Fruit fly (Drosophila melanogaster) whole organism, embryonic: ENCODE results near the gene CG42305.

ENCODE experiments used
- Antp ChIP-seq: fragments of 200-800 bp; sonication (Bioruptor generic); optimal IDR thresholded peaks from 3 replicates; lab custom pipeline; 2016; ENCODE audit warnings: missing biosample characterization, missing genetic modification characterization
- Atf6 ChIP-seq: fragments of 200-800 bp; sonication (Bioruptor generic); IDR thresholded peaks from 2 replicates; pipeline ENCODE4 v1.3.6; 2022; ENCODE audit warnings: missing biosample characterization, missing genetic modification characterization
- CG10366 ChIP-seq: fragments of 200-800 bp; sonication (Bioruptor generic); IDR thresholded peaks from 2 replicates; pipeline ENCODE4 v1.3.6; 2022; ENCODE audit warnings: missing biosample characterization, missing genetic modification characterization
- CG11093 ChIP-seq: fragments of 200-800 bp; sonication (Bioruptor generic); IDR thresholded peaks from 3 replicates; pipeline ENCODE4 v1.3.6; 2022; ENCODE audit warnings: missing biosample characterization, missing genetic modification characterization
- CG13287 ChIP-seq: fragments of 200-800 bp; sonication (Bioruptor generic); IDR thresholded peaks from 2 replicates; pipeline ENCODE4 v1.3.6; 2022; ENCODE audit warnings: missing biosample characterization, missing genetic modification characterization; ENCODE audit not compliant: partially characterized antibody
- CG14860 ChIP-seq: fragments of 200-800 bp; sonication (Bioruptor generic); IDR thresholded peaks from 3 replicates; pipeline ENCODE4 v1.3.6; 2022; ENCODE audit warnings: missing biosample characterization, missing genetic modification characterization; ENCODE audit not compliant: partially characterized antibody
- CG15011 ChIP-seq: fragments of 200-800 bp; sonication (Bioruptor generic); optimal IDR thresholded peaks from 3 replicates; lab custom pipeline; 2018; ENCODE audit warnings: missing biosample characterization, mild to moderate bottlenecking, missing genetic modification characterization
- CG15479 ChIP-seq: fragments of 200-800 bp; sonication (Bioruptor generic); optimal IDR thresholded peaks from 3 replicates; lab custom pipeline; 2019; ENCODE audit warnings: missing biosample characterization, mild to moderate bottlenecking, missing genetic modification characterization, moderate library complexity
- CG17385 ChIP-seq: fragments of 200-800 bp; sonication (Bioruptor generic); optimal IDR thresholded peaks from 3 replicates; lab custom pipeline; 2018; ENCODE audit warnings: missing biosample characterization, mild to moderate bottlenecking, missing genetic modification characterization
- CG30403 ChIP-seq: fragments of 200-800 bp; sonication (Bioruptor generic); optimal IDR thresholded peaks from 3 replicates; lab custom pipeline; 2016; ENCODE audit warnings: missing biosample characterization, missing genetic modification characterization
- CG3065 ChIP-seq: fragments of 200-800 bp; sonication (Bioruptor generic); optimal IDR thresholded peaks from 2 replicates; lab custom pipeline; 2016; ENCODE audit warnings: missing biosample characterization, missing genetic modification characterization
- CG34376 ChIP-seq: fragments of 200-800 bp; sonication (Bioruptor generic); optimal IDR thresholded peaks from 2 replicates; lab custom pipeline; 2018; ENCODE audit warnings: missing biosample characterization, mild to moderate bottlenecking, missing genetic modification characterization
- CG34422 ChIP-seq: fragments of 200-800 bp; sonication (Bioruptor generic); IDR thresholded peaks from 3 replicates; pipeline ENCODE4 v1.3.6; 2022; ENCODE audit warnings: missing biosample characterization, missing genetic modification characterization
- CG4707 ChIP-seq: fragments of 200-800 bp; sonication (Bioruptor generic); optimal IDR thresholded peaks from 2 replicates; lab custom pipeline; 2018; ENCODE audit warnings: missing biosample characterization, mild to moderate bottlenecking, missing genetic modification characterization, moderate library complexity
- CG5180 ChIP-seq: fragments of 200-800 bp; sonication (Bioruptor generic); optimal IDR thresholded peaks from 3 replicates; lab custom pipeline; 2017; ENCODE audit warnings: missing biosample characterization, missing genetic modification characterization, mild to moderate bottlenecking, moderate library complexity, missing genetic modification reagents
- CG6175 ChIP-seq: fragments of 200-800 bp; sonication (Bioruptor generic); IDR thresholded peaks from 3 replicates; pipeline ENCODE4 v1.3.6; 2022; ENCODE audit warnings: missing biosample characterization, missing genetic modification characterization
- CG6813 ChIP-seq: fragments of 200-800 bp; sonication (Bioruptor generic); optimal IDR thresholded peaks from 2 replicates; lab custom pipeline; 2017; ENCODE audit warnings: missing biosample characterization, missing genetic modification characterization, mild to moderate bottlenecking, moderate library complexity, missing genetic modification reagents
- CG6854 ChIP-seq: fragments of 200-800 bp; sonication (Bioruptor generic); optimal IDR thresholded peaks from 3 replicates; lab custom pipeline; 2017; ENCODE audit warnings: missing biosample characterization, mild to moderate bottlenecking, missing genetic modification characterization
- CG8388 ChIP-seq: fragments of 200-800 bp; sonication (Bioruptor generic); optimal IDR thresholded peaks from 2 replicates; lab custom pipeline; 2019; ENCODE audit warnings: missing biosample characterization, mild to moderate bottlenecking, missing genetic modification characterization, moderate library complexity
- CG9932 ChIP-seq: fragments of 200-800 bp; sonication (Bioruptor generic); IDR thresholded peaks from 2 replicates; pipeline ENCODE4 v1.3.6; 2022; ENCODE audit warnings: missing biosample characterization, missing genetic modification characterization
- CTCF ChIP-seq: fragments of 200-800 bp; sonication (Bioruptor generic); optimal IDR thresholded peaks from 2 replicates; lab custom pipeline; 2017; ENCODE audit warnings: missing biosample characterization, mild to moderate bottlenecking, missing genetic modification characterization, moderate library complexity
- D ChIP-seq, 2 experiments: fragments of 200-800 bp in 1 of 2; fragments of >200 bp in 1 of 2; sonication (Bioruptor generic) in 1 of 2; optimal IDR thresholded peaks; 2 replicates in 1 of 2; 3 replicates in 1 of 2; lab custom pipeline; 2017; ENCODE audit warnings: mild to moderate bottlenecking in 1 of 2, missing biosample characterization in 1 of 2, missing genetic modification characterization in 1 of 2, missing genetic modification reagents in 1 of 2
- Gug ChIP-seq: fragments of 200-800 bp; sonication (Bioruptor generic); IDR thresholded peaks from 4 replicates; pipeline ENCODE4 v1.3.6; 2022; ENCODE audit warnings: missing biosample characterization, missing genetic modification characterization
- HLH54F ChIP-seq: fragments of 200-800 bp; sonication (Bioruptor generic); optimal IDR thresholded peaks from 3 replicates; lab custom pipeline; 2016; ENCODE audit warnings: missing biosample characterization, missing genetic modification characterization
- Hr39 ChIP-seq: fragments of >200 bp; optimal IDR thresholded peaks from 2 replicates; lab custom pipeline; 2017
- Med ChIP-seq: fragments of 200-800 bp; sonication (Bioruptor generic); peaks from one replicate; lab custom pipeline; 2016; ENCODE audit warnings: missing biosample characterization, missing genetic modification characterization, mild to moderate bottlenecking, inconsistent platforms, moderate library complexity
- PHDP ChIP-seq: fragments of 200-800 bp; sonication (Bioruptor generic); optimal IDR thresholded peaks from 3 replicates; lab custom pipeline; 2018; ENCODE audit warnings: missing biosample characterization, mild to moderate bottlenecking, missing genetic modification characterization, moderate library complexity
- Ssrp ChIP-seq: fragments of 200-800 bp; sonication (Bioruptor generic); optimal IDR thresholded peaks from 2 replicates; lab custom pipeline; 2018; ENCODE audit warnings: missing biosample characterization, mild to moderate bottlenecking, missing genetic modification characterization, moderate library complexity
- ase ChIP-seq: fragments of 200-800 bp; sonication (Bioruptor generic); IDR thresholded peaks from 3 replicates; pipeline ENCODE4 v1.3.6; 2022; ENCODE audit warnings: missing biosample characterization, missing genetic modification characterization
- ash1 ChIP-seq: fragments of 200-800 bp; sonication (Bioruptor generic); optimal IDR thresholded peaks from 2 replicates; lab custom pipeline; 2018; ENCODE audit warnings: missing biosample characterization, mild to moderate bottlenecking, missing genetic modification characterization
- bab2 ChIP-seq: fragments of 200-800 bp; sonication (Bioruptor generic); optimal IDR thresholded peaks from 2 replicates; lab custom pipeline; 2016; ENCODE audit warnings: missing biosample characterization, missing genetic modification characterization
- bsh ChIP-seq, 2 experiments: fragments of 200-800 bp; sonication (Bioruptor generic); optimal IDR thresholded peaks; 2 replicates each; lab custom pipeline; 2017 to 2018; ENCODE audit warnings: mild to moderate bottlenecking in 2 of 2, missing biosample characterization in 2 of 2, missing genetic modification characterization in 2 of 2, moderate library complexity in 1 of 2
- cato ChIP-seq: fragments of 200-800 bp; sonication (Bioruptor generic); optimal IDR thresholded peaks from 2 replicates; lab custom pipeline; 2016; ENCODE audit warnings: missing biosample characterization, missing genetic modification characterization, borderline replicate concordance
- danr ChIP-seq: fragments of 200-800 bp; sonication (Bioruptor generic); IDR thresholded peaks from 2 replicates; pipeline ENCODE4 v1.3.6; 2022; ENCODE audit warnings: missing biosample characterization, missing genetic modification characterization
- dysf ChIP-seq: fragments of 200-800 bp; sonication (Bioruptor generic); IDR thresholded peaks from 3 replicates; pipeline ENCODE4 v1.3.6; 2022; ENCODE audit warnings: missing biosample characterization, missing genetic modification characterization
- fd102C ChIP-seq: fragments of 200-800 bp; sonication (Bioruptor generic); optimal IDR thresholded peaks from 2 replicates; lab custom pipeline; 2018; ENCODE audit warnings: missing biosample characterization, mild to moderate bottlenecking, missing genetic modification characterization, moderate library complexity
- gcm2 ChIP-seq: fragments of 200-800 bp; sonication (Bioruptor generic); optimal IDR thresholded peaks from 2 replicates; lab custom pipeline; 2016; ENCODE audit warnings: missing biosample characterization, missing genetic modification characterization
- grau ChIP-seq: fragments of 200-800 bp; optimal IDR thresholded peaks from 3 replicates; lab custom pipeline; 2019; ENCODE audit warnings: missing biosample characterization, mild to moderate bottlenecking, missing genetic modification characterization, moderate library complexity
- gsb-n ChIP-seq: fragments of 200-800 bp; sonication (Bioruptor generic); optimal IDR thresholded peaks from 3 replicates; lab custom pipeline; 2018; ENCODE audit warnings: missing biosample characterization, mild to moderate bottlenecking, missing genetic modification characterization
- hbn ChIP-seq: fragments of 200-800 bp; sonication (Bioruptor generic); IDR thresholded peaks from 2 replicates; pipeline ENCODE4 v1.3.6; 2022; ENCODE audit warnings: missing biosample characterization, missing genetic modification characterization; ENCODE audit not compliant: partially characterized antibody
- hth ChIP-seq: fragments of >200 bp; optimal IDR thresholded peaks from 2 replicates; lab custom pipeline; 2017; ENCODE audit warnings: inconsistent platforms
- jing ChIP-seq: fragments of 200-800 bp; sonication (Bioruptor generic); optimal IDR thresholded peaks from 2 replicates; lab custom pipeline; 2018; ENCODE audit warnings: missing biosample characterization, mild to moderate bottlenecking, missing genetic modification characterization
- lmd ChIP-seq: fragments of 200-800 bp; sonication (Bioruptor generic); IDR thresholded peaks from 2 replicates; pipeline ENCODE4 v1.3.6; 2022; ENCODE audit warnings: missing biosample characterization, missing genetic modification characterization
- oc ChIP-seq: fragments of 200-800 bp; sonication (Bioruptor generic); optimal IDR thresholded peaks from 2 replicates; lab custom pipeline; 2018; ENCODE audit warnings: missing biosample characterization, mild to moderate bottlenecking, missing genetic modification characterization, moderate library complexity
- prd ChIP-seq, 3 experiments: fragments of >200 bp in 2 of 3; fragments of 200-800 bp in 1 of 3; sonication (Bioruptor generic) in 1 of 3; optimal IDR thresholded peaks in 2 of 3; IDR thresholded peaks in 1 of 3; 2 replicates in 2 of 3; 3 replicates in 1 of 3; pipeline versions ENCODE4 v1.3.6 to Lab custom; 2017 to 2022; ENCODE audit warnings: missing biosample characterization in 1 of 3, missing genetic modification characterization in 1 of 3
- row ChIP-seq: fragments of 200-800 bp; sonication (Bioruptor generic); IDR thresholded peaks from 3 replicates; pipeline ENCODE4 v1.3.6; 2022; ENCODE audit warnings: missing biosample characterization, missing genetic modification characterization
- slp2 ChIP-seq: fragments of 200-800 bp; sonication (Bioruptor generic); optimal IDR thresholded peaks from 2 replicates; lab custom pipeline; 2016; ENCODE audit warnings: missing biosample characterization, missing genetic modification characterization
- zfh1 ChIP-seq: fragments of 200-800 bp; sonication (Bioruptor generic); IDR thresholded peaks from 3 replicates; pipeline ENCODE4 v1.3.6; 2022; ENCODE audit warnings: missing biosample characterization, missing genetic modification characterization

The CG42305 gene

dm6 chr2L:18805247-18805636 lies 7.2 kb upstream of the CG42305 start, which contains the start of gene CG43814:
Gene CG43814 (minus strand): TSS chr2L:18805347.
- no peak for TF ChIP-seq CG6854 (GFP tag; lab: Kevin White, UChicago)
- no peak for TF ChIP-seq gcm2 (GFP tag; lab: Kevin White, UChicago)
- no peak for TF ChIP-seq hbn
- TF ChIP-seq ash1 (GFP tag; lab: Kevin White, UChicago), result no peak
- TF ChIP-seq CG30403 (GFP tag; lab: Kevin White, UChicago), result no peak
- no peak for TF ChIP-seq CG9932 (GFP tag; lab: Robert Waterston, UW)
- no peak for TF ChIP-seq cato (GFP tag; lab: Kevin White, UChicago)
- TF ChIP-seq CG17385 (GFP tag; lab: Kevin White, UChicago), result no peak
- TF ChIP-seq Antp (GFP tag; lab: Kevin White, UChicago), result no peak
- TF ChIP-seq CG3065 (GFP tag; lab: Kevin White, UChicago), result no peak
- no peak for TF ChIP-seq CG4707 (GFP tag; lab: Kevin White, UChicago)
- TF ChIP-seq CG5180 (GFP tag; lab: Kevin White, UChicago), result no peak
- TF ChIP-seq ase, result no peak

DNA sequence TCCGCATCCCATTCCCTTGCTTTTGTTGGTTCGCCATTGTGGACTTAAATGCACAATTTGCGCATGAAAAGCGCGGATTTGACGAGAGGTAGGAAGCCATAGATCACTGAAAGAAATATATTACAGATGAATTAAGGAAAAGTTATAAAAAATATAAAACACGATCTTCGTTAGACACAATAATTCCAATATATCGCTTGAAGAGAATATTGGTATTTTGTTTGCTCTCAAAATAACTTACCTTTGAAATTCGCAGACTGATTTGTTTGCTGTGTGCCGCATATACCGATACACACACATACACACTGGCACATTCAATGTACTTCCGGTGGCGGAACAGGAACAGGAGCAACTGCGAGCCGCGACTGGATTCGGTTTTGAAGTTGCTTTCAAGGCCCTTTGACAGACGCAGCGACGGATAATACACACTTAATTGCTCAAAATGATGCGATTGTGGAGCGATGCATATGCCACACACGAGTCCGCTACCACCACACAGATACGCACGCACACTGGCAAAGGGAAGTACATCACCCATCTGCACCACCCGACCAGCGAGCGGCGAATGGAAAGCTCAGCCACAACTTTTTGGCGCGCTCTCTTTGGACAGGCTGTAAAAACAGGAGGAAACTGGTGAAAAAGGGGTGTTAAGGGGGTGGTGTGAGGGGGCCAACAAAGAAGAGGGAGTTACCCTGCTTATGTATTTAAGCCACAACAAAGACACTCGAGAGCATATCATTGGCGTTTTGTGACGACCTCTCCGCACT lies 6.6 kb upstream of the CG42305 start:
- TF ChIP-seq Gug (GFP tag; lab: Robert Waterston, UW) (0 out of 4 replicates have a peak, but pooled peaks have one; percentile 27), jing (GFP tag; lab: Kevin White, UChicago) (no peak), lmd (no peak), D (optimal IDR thresholded peaks at IDR 0.05; lab: Kevin White, UChicago) (no peak), D (GFP tag; optimal IDR thresholded peaks at IDR 0.05; lab: Kevin White, UChicago) (peak; percentile 18), Hr39 (lab: Kevin White, UChicago) (no peak), CG13287 (no peak), prd (optimal IDR thresholded peaks at IDR 0.05; lab: Kevin White, UChicago) (no peak), prd (GFP tag; IDR thresholded peaks at IDR 0.05; lab: Robert Waterston, UW) (peak; percentile 65; the same call in 2 of the 3 replicates), bab2 (GFP tag; lab: Kevin White, UChicago) (no peak), CG11093 (GFP tag; lab: Robert Waterston, UW) (no peak), HLH54F (GFP tag; lab: Kevin White, UChicago) (no peak), CG6175 (no peak), slp2 (GFP tag; lab: Kevin White, UChicago) (no peak), CG8388 (no peak), Ssrp (tag; lab: Kevin White, UChicago) (no peak), row (peak; percentile 26; the same call in 1 of the 3 replicates), hth (no peak), grau (tag; lab: Kevin White, UChicago) (no peak), danr (GFP tag; lab: Robert Waterston, UW) (no peak), CG6813 (GFP tag; lab: Kevin White, UChicago) (no peak), Atf6 (GFP tag; lab: Robert Waterston, UW) (no peak), CG15011 (GFP tag; lab: Kevin White, UChicago) (no peak), PHDP (tag; lab: Kevin White, UChicago) (no peak), fd102C (GFP tag; lab: Kevin White, UChicago) (no peak), CG34422 (GFP tag; lab: Robert Waterston, UW) (no peak), gsb-n (no peak), Med (GFP tag; lab: Kevin White, UChicago) (peak; percentile 66), oc (no peak), CG15479 (GFP tag; lab: Kevin White, UChicago) (no peak), zfh1 (GFP tag; lab: Robert Waterston, UW) (0 out of 3 replicates have a peak, but pooled peaks have one; percentile 13), CG10366 (GFP tag; lab: Robert Waterston, UW) (no peak), CG34376 (GFP tag; lab: Kevin White, UChicago) (no peak), bsh (GFP tag; optimal IDR thresholded peaks at IDR 0.05; lab: Kevin White, UChicago) (peak in 1 of 2 experiments; percentile 22), dysf (no peak), CTCF (GFP tag; lab: Kevin White, UChicago) (no peak), CG14860 (GFP tag; lab: Robert Waterston, UW) (no peak)
